Fruit fly (Drosophila melanogaster) whole organism, wandering third instar larva: ENCODE measurements around the gene cpo.

Source experiments
- Abd-B ChIP-seq: fragments of >200 bp; optimal IDR thresholded peaks from 2 replicates; lab custom pipeline; 2017; ENCODE audit warnings: missing biosample characterization, missing genetic modification characterization
- CG9705 ChIP-seq: fragments of 200-800 bp; sonication (Bioruptor generic); optimal IDR thresholded peaks from 2 replicates; lab custom pipeline; 2018; ENCODE audit warnings: missing biosample characterization, mild to moderate bottlenecking, missing genetic modification characterization
- Hnf4 ChIP-seq: fragments of 200-800 bp; sonication (Bioruptor generic); optimal IDR thresholded peaks from 2 replicates; lab custom pipeline; 2016; ENCODE audit warnings: missing biosample characterization, mild to moderate bottlenecking, missing genetic modification characterization
- Vsx2 ChIP-seq: fragments of 200-300, 225-300 bp; sonication (Bioruptor generic); optimal IDR thresholded peaks from 2 replicates; lab custom pipeline; 2018; ENCODE audit warnings: missing biosample characterization, missing genetic modification characterization; ENCODE audit not compliant: partially characterized antibody
- fru ChIP-seq: fragments of 200-800 bp; sonication (Bioruptor generic); optimal IDR thresholded peaks from 3 replicates; lab custom pipeline; 2016; ENCODE audit warnings: missing biosample characterization, mild to moderate bottlenecking, missing genetic modification characterization
- pan ChIP-seq: fragments of >200 bp; optimal IDR thresholded peaks from 2 replicates; lab custom pipeline; 2017
- psq ChIP-seq: fragments of 200-800 bp; sonication (Bioruptor generic); optimal IDR thresholded peaks from 3 replicates; lab custom pipeline; 2017; ENCODE audit warnings: missing biosample characterization, mild to moderate bottlenecking, missing genetic modification characterization, moderate library complexity
- sage ChIP-seq: fragments of 200-800 bp; sonication (Bioruptor generic); optimal IDR thresholded peaks from 2 replicates; lab custom pipeline; 2016; ENCODE audit warnings: missing biosample characterization, mild to moderate bottlenecking, missing genetic modification characterization
- usp ChIP-seq: fragments of >200 bp; optimal IDR thresholded peaks from 2 replicates; lab custom pipeline; 2017; ENCODE audit warnings: missing biosample characterization, missing genetic modification characterization

dm6 chr3R:18067930-18068329, 148.3 kb downstream of the cpo start:
- TF ChIP-seq pan (lab: Kevin White, UChicago): no peak
- TF ChIP-seq psq: no peak
- TF ChIP-seq fru (GFP tag; lab: Kevin White, UChicago): no peak
- no peak for TF ChIP-seq CG9705 (GFP tag; lab: Kevin White, UChicago)
- TF ChIP-seq Abd-B (GFP tag; lab: Kevin White, UChicago): no peak
- TF ChIP-seq Hnf4 (GFP tag; lab: Kevin White, UChicago): no peak
- no peak for TF ChIP-seq Vsx2 (GFP tag; lab: Kevin White, UChicago)
- TF ChIP-seq usp (GFP tag; lab: Kevin White, UChicago): no peak
- no peak for TF ChIP-seq sage
